Fruit fly (Drosophila melanogaster) ovary, adult (tissue): ENCODE data around the gene CG8100.

Source experiments
- CG17801 ChIP-seq: fragments of 200-800 bp; optimal IDR thresholded peaks from 2 replicates; lab custom pipeline; 2019; ENCODE audit warnings: missing biosample characterization, mild to moderate bottlenecking, missing genetic modification characterization, moderate library complexity; ENCODE audit not compliant: partially characterized antibody

Gene CG8100

DNA sequence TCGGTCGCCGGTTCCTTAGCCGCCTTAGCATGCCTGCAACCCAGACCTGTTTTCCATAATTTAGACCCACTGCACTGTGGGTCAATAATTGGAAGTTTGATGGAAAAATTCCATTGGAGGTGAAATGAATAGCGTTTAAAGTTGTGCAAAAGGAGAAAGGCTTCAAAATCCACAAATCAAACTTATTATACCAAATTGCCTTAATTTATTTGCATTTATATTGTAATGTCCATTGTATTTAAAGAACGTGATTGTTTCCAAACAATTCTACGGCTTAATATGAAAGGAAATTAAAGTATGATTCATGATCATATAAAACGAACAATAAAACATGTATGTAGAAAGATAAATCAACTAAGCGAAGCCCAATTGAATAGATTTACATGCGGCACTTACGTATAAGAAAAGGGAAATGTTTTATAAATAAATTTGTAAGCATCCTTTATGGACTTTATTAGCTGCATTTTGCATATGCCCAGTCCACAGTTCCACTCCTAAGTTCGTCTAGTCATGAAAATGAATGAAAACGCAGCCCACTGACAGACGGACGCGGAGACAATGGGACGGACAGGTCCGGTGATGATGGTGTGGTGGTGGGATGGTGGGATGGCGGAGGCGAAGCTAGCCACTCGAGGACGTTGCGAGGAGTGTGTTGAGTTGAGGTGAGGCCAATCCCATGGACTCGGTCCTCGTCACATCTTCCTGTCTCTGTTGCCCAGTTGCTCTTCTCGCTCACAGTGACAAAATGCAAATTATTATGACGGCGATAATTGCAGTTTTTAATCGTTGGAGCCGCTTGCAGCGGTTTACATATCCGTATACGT is 20.0 kb upstream of the CG8100 start:
- no peak for TF ChIP-seq CG17801 (GFP tag; lab: Kevin White, UChicago)

DNA sequence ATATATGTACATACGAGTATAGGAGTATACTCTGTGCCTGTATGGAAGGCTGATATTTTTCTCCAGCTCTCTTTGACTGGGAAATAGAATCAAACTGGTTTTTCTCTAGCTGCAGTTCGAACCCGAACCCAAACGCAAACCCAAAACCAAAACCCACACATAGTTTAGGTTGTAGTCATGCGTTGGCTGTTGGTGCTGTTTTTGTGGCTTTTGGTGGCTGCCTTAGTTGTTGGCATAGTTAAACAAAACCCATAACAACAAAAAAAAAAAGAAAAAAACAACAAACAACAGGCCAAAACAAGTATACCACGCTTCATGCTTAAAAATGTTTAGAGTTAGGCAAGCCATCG is 19.4 kb upstream of the CG8100 start:
- TF ChIP-seq CG17801 (GFP tag; lab: Kevin White, UChicago), result no peak

DNA sequence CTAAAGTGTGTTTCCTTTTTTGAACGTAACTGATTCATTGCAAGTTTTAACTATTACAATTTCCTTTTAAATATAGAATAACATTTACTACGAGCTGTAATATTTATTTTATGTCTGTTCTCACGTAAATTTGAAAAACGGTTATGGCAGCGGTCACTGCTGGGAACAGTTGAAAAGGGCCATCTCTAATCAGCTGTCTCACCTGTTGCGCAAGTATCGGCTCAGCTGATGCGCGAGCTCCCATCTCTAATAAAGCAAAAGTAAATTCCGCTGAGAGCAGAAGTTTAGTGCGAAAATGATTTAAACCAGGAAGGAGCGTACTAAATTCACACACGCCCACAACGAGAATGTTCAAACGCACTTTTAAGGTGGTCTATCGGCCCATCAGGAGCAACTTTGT is 11.8 kb upstream of the CG8100 start, which contains the start of gene Pex1:
TSS of gene Pex1 (plus strand) at position 272 of the 400 bp plus-strand sequence.
- peak; percentile 27 for TF ChIP-seq CG17801 (GFP tag; lab: Kevin White, UChicago)

DNA sequence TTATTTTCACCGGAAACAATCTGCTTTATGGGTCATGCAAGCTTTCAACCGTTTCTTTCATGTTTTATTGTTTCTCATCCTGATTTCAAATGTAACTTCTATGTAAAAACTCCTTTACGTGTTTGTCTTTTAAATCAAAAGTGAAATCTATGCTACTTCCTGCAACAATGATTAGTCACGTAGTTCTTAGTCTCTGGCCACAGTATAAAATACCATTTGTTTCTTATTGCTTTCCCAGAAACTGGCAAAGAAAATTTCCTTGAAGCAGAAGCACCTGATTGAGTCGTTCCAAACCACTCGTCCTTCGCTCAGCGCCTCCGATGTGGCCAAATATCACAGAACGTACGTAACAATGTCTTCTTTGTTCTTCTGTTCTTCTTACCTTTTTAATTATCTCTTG is 7.9 kb upstream of the CG8100 start, which contains the start of gene btl:
TSS of gene btl (plus strand) at position 301 of the 400 bp plus-strand sequence.
- no peak for TF ChIP-seq CG17801 (GFP tag; lab: Kevin White, UChicago)

DNA sequence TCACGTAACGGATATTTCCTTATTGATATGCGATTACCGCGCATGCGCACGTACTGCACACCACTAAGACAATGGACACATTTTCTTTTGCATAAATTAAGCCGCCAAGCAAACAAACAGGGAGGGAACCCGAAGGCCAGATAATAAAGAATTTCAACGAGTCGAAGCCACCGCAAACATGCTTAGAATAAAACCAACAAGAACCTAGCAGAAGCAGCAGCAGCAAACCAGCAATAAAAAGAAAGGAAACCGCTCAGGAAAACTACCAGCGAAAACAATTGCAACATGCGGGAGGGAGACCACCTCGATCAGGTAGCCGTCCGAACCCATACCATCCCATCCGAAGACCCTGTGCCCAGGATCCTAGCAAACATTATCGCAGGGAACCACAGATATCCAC is 6.9 kb upstream of the CG8100 start:
- TF ChIP-seq CG17801 (GFP tag; lab: Kevin White, UChicago), result no peak

DNA sequence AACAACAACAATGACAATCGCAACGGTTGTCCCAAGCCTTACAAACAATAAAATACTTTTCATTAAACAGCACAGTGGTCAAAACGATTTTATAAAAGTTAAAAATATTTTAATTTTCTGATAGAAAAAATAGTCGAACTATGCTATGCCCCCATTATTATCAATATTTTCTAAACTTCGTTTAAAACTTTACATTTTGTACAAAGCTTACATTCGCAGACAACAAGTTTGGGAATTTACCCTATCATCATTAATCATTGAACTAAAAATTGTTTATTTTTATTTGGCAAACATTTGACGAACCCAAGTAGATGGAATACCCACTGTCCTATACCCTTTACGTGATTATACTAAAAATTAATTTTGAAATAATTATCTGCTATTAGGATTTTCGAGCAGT is 5.2 kb upstream of the CG8100 start:
- no peak for TF ChIP-seq CG17801 (GFP tag; lab: Kevin White, UChicago)

DNA sequence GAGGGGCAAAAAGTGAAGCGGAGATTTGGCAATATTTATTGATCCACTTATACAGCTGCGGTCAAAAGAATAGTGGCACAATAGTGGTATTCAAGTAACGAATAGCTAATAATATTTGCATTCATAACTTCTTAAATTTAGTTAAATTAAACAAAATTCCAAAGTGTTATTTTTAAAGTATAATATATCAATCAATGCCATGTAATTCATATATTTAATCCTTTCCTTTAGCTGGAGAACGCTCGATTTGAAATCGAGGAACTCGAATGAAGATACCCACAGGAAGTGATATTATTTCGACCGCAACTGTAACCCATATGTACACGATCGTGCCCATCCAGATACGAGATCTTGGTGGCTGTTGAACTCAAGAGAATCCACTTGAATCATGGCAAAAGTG is 4.2 kb upstream of the CG8100 start:
- TF ChIP-seq CG17801 (GFP tag; lab: Kevin White, UChicago), result no peak

DNA sequence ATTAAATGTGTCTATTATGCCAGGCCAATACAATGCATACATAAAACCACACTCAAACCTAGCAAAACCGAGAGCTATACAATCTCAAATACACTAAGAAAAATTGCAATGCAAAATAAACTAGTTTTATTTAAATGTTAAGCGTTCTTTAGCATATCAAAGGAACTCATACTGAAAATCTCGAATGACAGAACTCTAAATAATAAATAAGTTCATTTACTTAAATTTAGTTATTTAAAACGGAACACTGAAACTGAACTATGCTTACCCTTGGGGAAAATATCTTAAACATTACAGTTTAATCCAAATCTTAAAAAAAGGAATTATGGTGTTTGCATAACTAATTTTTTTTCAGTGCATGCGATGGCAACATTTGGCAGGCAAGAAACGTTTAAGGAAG is 2.8 kb downstream of the CG8100 start:
- no peak for TF ChIP-seq CG17801 (GFP tag; lab: Kevin White, UChicago)

DNA sequence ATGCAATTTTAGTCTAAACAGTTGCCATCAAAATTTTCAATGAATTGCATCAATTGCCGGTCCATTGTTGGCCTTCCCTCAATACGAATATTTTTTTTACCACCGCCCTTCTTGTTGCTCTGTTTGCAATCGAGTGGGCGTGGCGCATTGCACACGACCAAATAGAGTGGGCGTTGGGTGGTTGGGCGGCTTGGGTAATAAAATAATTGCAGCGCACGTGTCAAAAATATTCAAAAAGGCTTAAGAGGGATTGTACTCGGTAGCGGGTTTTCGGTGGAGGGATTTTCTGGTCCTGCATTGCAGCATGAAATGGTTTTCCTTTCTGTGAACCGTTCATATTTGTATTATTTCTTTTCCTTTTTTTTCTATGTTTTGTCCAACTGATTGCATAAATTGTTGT is 5.6 kb downstream of the CG8100 start:
- TF ChIP-seq CG17801 (GFP tag; lab: Kevin White, UChicago), result no peak

DNA sequence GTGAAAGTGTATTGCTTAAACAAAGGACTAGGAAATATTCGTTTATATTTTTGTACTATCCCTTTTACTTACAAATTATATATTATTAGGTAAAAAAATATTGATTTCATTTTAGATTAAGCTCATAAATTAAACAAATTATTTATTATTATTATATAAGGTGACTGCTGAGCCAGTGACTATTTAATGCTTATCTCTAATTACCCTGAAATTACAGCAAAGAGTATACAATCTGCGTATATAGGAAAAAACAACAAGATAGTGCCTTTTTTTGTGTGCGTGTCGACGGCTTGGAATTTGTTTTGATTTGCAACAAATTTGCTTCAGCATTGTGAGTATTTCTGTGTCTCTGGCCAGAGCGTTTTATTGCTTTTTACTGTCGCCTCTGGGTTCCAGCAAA is 6.1 kb downstream of the CG8100 start:
- TF ChIP-seq CG17801 (GFP tag; lab: Kevin White, UChicago), result no peak

DNA sequence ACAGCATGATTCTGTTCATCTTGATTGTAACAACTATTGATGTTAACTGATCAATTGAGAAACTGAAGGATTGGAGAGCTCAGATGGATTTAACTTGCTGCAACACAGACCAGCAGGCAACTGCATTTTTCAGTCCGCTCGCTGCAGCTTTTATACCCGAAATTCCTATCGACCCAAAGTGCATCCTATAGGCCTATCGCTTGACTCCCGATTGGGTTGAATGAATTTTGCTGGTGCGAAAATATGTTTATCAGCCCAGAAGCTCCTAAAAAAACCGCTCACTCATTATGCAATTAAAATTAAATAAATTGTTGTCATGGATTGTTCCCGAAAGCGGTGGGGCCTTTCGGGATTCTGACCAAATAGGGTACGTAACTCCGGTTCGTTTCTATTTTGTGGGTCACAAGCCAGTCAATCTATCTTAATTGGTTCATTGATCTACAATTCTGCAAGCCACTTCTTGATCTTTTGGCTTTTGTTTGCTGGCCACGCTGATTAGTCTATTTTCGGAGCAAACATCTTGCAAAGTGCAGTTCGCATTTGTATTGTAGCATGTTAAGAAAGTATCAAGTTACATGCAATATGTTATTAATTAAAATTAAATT is 14.6 kb downstream of the CG8100 start, which contains the start of gene Fbp1:
TSS of gene Fbp1 (minus strand) at position 113 of the 605 bp plus-strand sequence.
- no peak for TF ChIP-seq CG17801 (GFP tag; lab: Kevin White, UChicago)

DNA sequence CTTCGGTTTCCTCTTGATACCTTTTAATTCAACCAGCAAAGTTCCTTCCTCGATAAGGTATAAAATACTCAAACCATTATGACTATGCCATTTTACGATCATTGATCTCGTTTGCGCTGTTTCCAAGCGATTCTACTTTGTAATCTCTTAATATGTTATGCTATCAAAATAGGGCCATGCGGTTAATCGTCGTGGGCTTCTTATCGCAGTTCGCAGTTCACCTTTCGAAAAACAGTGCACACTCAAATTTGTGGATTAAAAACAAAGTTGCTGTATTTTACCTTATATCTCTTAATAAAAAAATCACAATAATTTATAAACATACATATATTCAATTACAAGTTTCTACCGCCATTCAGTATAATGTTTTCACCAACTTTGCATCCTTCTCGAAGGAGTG is 16.6 kb downstream of the CG8100 start:
- TF ChIP-seq CG17801 (GFP tag; lab: Kevin White, UChicago), result no peak

DNA sequence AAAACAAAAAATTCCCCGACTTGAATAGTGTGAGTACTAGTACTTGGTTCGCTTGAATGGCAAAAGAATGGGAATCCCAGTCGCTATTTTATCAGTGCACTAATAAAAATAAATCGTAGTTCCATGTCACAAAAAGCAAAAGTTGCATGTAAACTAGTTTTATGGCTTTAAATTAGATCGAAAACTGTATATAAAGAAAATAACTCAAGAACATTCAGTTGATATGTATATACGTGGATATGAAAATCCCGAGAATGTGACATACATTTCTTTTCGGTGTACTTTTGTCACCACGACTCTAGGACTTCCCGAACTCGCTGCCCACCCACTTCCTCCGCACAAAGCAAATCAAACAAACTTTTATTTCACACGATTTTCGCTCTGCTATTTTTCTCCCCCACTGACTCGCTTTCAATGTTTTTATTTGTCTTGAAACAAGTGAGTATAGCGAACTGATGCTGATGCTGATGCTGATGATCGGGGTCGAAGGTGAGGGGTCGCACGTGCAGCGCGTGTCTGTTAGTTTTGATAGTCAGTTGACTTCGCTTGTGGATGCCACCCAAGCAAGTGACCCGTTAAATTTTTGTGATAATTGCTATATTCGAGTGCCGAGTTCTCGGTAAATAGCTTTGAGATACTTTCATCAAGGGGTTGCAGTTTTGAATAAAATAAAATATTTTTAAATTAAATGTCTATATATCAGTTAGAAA is 18.2 kb downstream of the CG8100 start:
- TF ChIP-seq CG17801 (GFP tag; lab: Kevin White, UChicago), result no peak

DNA sequence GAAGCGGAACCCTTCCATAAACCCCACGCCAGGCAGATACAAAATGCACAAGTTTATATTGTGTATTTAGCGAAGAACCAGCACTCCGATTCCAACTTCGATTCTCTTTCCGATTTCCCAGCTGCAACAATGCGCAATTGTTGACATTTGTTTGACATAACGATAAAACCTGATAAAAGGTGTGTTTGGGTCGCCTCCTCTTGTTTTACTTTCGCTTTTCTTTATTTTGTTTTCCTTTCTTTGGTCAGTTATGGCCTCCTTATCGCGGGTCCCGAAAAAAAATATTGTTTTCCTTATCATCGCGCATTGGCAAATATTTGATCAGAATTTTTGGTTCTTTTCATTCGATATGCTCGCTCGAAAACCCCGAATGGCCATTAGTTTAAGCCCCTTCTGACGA is 21.6 kb downstream of the CG8100 start:
- no peak for TF ChIP-seq CG17801 (GFP tag; lab: Kevin White, UChicago)

DNA sequence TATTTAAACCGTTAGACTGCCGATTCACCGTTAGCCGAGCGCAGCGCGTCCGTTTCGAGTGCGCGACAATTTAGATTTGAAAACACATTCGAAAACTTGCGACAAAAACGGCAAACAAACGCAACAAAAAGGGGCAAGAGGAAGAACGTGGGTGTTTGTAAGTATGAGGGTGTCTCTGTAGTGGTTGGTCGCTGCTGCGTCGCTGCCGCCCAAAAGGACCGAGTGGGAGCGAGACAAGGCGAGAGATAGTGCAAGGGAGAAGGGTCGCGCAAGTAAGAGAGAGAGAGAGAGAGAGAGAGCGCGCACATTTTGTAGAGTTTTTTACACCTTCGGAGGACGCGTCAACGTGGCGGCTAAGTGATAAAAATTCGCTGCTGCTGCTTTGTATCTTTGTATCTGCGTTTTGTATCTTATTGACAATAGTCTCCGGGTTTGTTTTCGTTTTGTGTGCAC is 24.7 kb downstream of the CG8100 start, which contains the start of gene Sox21a:
TSS of gene Sox21a (minus strand) at position 51 of the 453 bp plus-strand sequence.
- TF ChIP-seq CG17801 (GFP tag; lab: Kevin White, UChicago), result no peak
